Fruit fly (Drosophila melanogaster) whole organism, adult: Measurements from ENCODE around the gene CG7512.

Source experiments
- CG11617 ChIP-seq: fragments of 200-800 bp; sonication (Bioruptor generic); optimal IDR thresholded peaks from 2 replicates; lab custom pipeline; 2017; ENCODE audit warnings: mild to moderate bottlenecking, missing biosample characterization, missing genetic modification reagents, missing genetic modification characterization
- CG12768 ChIP-seq: fragments of 200-800 bp; sonication (Bioruptor generic); optimal IDR thresholded peaks from 2 replicates; lab custom pipeline; 2017; ENCODE audit warnings: missing biosample characterization, missing genetic modification characterization, mild to moderate bottlenecking, moderate library complexity, missing genetic modification reagents
- CG14711 ChIP-seq: fragments of 200-800 bp; sonication (Bioruptor generic); optimal IDR thresholded peaks from 2 replicates; lab custom pipeline; 2018; ENCODE audit warnings: missing biosample characterization, mild to moderate bottlenecking, missing genetic modification characterization, moderate library complexity
- CG1620 ChIP-seq: fragments of 200-800 bp; sonication (Bioruptor generic); optimal IDR thresholded peaks from 2 replicates; lab custom pipeline; 2016; ENCODE audit warnings: missing biosample characterization, missing genetic modification characterization
- CG33017 ChIP-seq: fragments of 200-800 bp; sonication (Bioruptor generic); optimal IDR thresholded peaks from 2 replicates; lab custom pipeline; 2018; ENCODE audit warnings: missing biosample characterization, mild to moderate bottlenecking, missing genetic modification characterization, moderate library complexity
- CG5204 ChIP-seq: fragments of 200-800 bp; sonication (Bioruptor generic); optimal IDR thresholded peaks from 2 replicates; lab custom pipeline; 2016; ENCODE audit warnings: missing biosample characterization, missing genetic modification characterization
- CG7045 ChIP-seq: fragments of 200-800 bp; sonication (Bioruptor generic); optimal IDR thresholded peaks from 2 replicates; lab custom pipeline; 2017; ENCODE audit warnings: missing biosample characterization, mild to moderate bottlenecking, missing genetic modification characterization
- CG7101 ChIP-seq: fragments of 200-800 bp; sonication (Bioruptor generic); optimal IDR thresholded peaks from 2 replicates; lab custom pipeline; 2018; ENCODE audit warnings: missing biosample characterization, mild to moderate bottlenecking, missing genetic modification characterization, moderate library complexity
- Clk ChIP-seq: fragments of 200-800 bp; sonication (Bioruptor generic); optimal IDR thresholded peaks from 2 replicates; lab custom pipeline; 2017; ENCODE audit warnings: missing biosample characterization, missing genetic modification characterization
- Crg-1 ChIP-seq: fragments of 200-800 bp; sonication (Bioruptor generic); optimal IDR thresholded peaks from 2 replicates; lab custom pipeline; 2016; ENCODE audit warnings: missing biosample characterization, missing genetic modification characterization
- Hr96 ChIP-seq: fragments of 200-800 bp; sonication (Bioruptor generic); optimal IDR thresholded peaks from 2 replicates; lab custom pipeline; 2016; ENCODE audit warnings: missing biosample characterization, missing genetic modification characterization
- Mnt ChIP-seq: fragments of 200-800 bp; sonication (Bioruptor generic); optimal IDR thresholded peaks from 2 replicates; lab custom pipeline; 2016; ENCODE audit warnings: missing biosample characterization, mild to moderate bottlenecking, missing genetic modification characterization
- bab1 ChIP-seq: fragments of 200-800 bp; sonication (Bioruptor generic); optimal IDR thresholded peaks from 3 replicates; lab custom pipeline; 2019; ENCODE audit warnings: missing biosample characterization, mild to moderate bottlenecking, missing genetic modification characterization, moderate library complexity
- cic ChIP-seq: fragments of 200-800 bp; sonication (Bioruptor generic); optimal IDR thresholded peaks from 2 replicates; lab custom pipeline; 2017; ENCODE audit warnings: missing biosample characterization, mild to moderate bottlenecking, missing genetic modification characterization, moderate library complexity
- cnc ChIP-seq, 2 experiments: fragments of >200 bp; optimal IDR thresholded peaks; 2 replicates each; lab custom pipeline; 2017
- kay ChIP-seq: fragments of 200-800 bp; sonication (Bioruptor generic); peaks from one replicate; lab custom pipeline; 2016; ENCODE audit warnings: missing biosample characterization, missing genetic modification characterization, borderline replicate concordance
- ovo ChIP-seq: fragments of 200-800 bp; sonication (Bioruptor generic); optimal IDR thresholded peaks from 2 replicates; lab custom pipeline; 2016; ENCODE audit warnings: missing biosample characterization, missing genetic modification characterization
- pad ChIP-seq: fragments of 200-800 bp; sonication (Bioruptor generic); optimal IDR thresholded peaks from 3 replicates; lab custom pipeline; 2017; ENCODE audit warnings: missing biosample characterization, missing genetic modification characterization, mild to moderate bottlenecking, moderate library complexity, missing genetic modification reagents
- tj ChIP-seq: fragments of 200-800 bp; sonication (Bioruptor generic); optimal IDR thresholded peaks from 3 replicates; lab custom pipeline; 2017; ENCODE audit warnings: missing biosample characterization, mild to moderate bottlenecking, missing genetic modification characterization, moderate library complexity
- toe ChIP-seq: fragments of 200-800 bp; sonication (Bioruptor generic); optimal IDR thresholded peaks from 2 replicates; lab custom pipeline; 2016; ENCODE audit warnings: missing biosample characterization, missing genetic modification characterization

Gene CG7512

dm6 chr3L:11529707-11530106, 16.2 kb downstream of the CG7512 start:
- TF ChIP-seq Crg-1 (no peak), cic (GFP tag; lab: Kevin White, UChicago) (peak; percentile 43)

dm6 chr3L:11530370-11530769, 16.9 kb downstream of the CG7512 start:
- TF ChIP-seq CG5204: no peak
- TF ChIP-seq tj (GFP tag; lab: Kevin White, UChicago): no peak
- TF ChIP-seq CG11617 (GFP tag; lab: Kevin White, UChicago): no peak
- TF ChIP-seq CG7045 (GFP tag; lab: Kevin White, UChicago): no peak
- no peak for TF ChIP-seq CG12768 (GFP tag; lab: Kevin White, UChicago)
- no peak for TF ChIP-seq Mnt
- TF ChIP-seq ovo (GFP tag; lab: Kevin White, UChicago): no peak
- no peak for TF ChIP-seq CG33017 (tag; lab: Kevin White, UChicago)
- TF ChIP-seq cnc (optimal IDR thresholded peaks at IDR 0.05; lab: Kevin White, UChicago): no peak
- no peak for TF ChIP-seq CG1620 (GFP tag; lab: Kevin White, UChicago)
- TF ChIP-seq cic (GFP tag; lab: Kevin White, UChicago): no peak
- TF ChIP-seq Crg-1: no peak
- TF ChIP-seq pad: no peak

DNA sequence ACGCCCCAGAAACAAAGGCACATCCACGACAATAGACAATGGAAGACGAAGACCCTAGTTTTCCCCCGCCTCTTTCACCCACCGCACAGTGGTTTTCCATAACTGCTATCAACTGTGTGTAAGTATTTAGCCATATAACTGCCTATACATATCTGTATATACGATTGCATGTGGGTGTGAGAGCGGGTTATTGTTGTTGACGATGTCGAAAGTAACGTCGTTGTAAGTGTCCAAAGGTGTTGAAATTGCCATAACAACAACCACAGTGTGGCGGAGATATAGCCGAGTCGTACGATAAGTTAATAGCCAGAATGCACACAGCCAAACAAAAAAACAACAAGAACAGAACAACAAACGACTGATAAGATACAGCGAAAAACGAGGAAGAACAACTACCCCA, 17.8 kb downstream of the CG7512 start:
- TF ChIP-seq CG12768 (GFP tag; lab: Kevin White, UChicago): peak; percentile 69
- TF ChIP-seq Clk (GFP tag; lab: Kevin White, UChicago): peak; percentile 4
- no peak for TF ChIP-seq CG7101 (tag; lab: Kevin White, UChicago)
- TF ChIP-seq Crg-1: no peak
- no peak for TF ChIP-seq Hr96 (GFP tag; lab: Kevin White, UChicago)
- TF ChIP-seq cnc (optimal IDR thresholded peaks at IDR 0.05; lab: Kevin White, UChicago): no peak
- peak; percentile 30 for TF ChIP-seq CG33017 (tag; lab: Kevin White, UChicago)
- no peak for TF ChIP-seq CG7045 (GFP tag; lab: Kevin White, UChicago)
- TF ChIP-seq ovo (GFP tag; lab: Kevin White, UChicago): no peak
- TF ChIP-seq kay (GFP tag; lab: Kevin White, UChicago): peak; percentile 23
- no peak for TF ChIP-seq CG1620 (GFP tag; lab: Kevin White, UChicago)
- TF ChIP-seq toe (GFP tag; lab: Kevin White, UChicago): no peak
- no peak for TF ChIP-seq CG14711 (tag; lab: Kevin White, UChicago)
- no peak for TF ChIP-seq tj (GFP tag; lab: Kevin White, UChicago)
- peak; percentile 22 for TF ChIP-seq Mnt
- peak; percentile 79 for TF ChIP-seq cic (GFP tag; lab: Kevin White, UChicago)
- no peak for TF ChIP-seq pad
- TF ChIP-seq CG11617 (GFP tag; lab: Kevin White, UChicago): no peak
- no peak for TF ChIP-seq bab1
- no peak for TF ChIP-seq CG5204

DNA sequence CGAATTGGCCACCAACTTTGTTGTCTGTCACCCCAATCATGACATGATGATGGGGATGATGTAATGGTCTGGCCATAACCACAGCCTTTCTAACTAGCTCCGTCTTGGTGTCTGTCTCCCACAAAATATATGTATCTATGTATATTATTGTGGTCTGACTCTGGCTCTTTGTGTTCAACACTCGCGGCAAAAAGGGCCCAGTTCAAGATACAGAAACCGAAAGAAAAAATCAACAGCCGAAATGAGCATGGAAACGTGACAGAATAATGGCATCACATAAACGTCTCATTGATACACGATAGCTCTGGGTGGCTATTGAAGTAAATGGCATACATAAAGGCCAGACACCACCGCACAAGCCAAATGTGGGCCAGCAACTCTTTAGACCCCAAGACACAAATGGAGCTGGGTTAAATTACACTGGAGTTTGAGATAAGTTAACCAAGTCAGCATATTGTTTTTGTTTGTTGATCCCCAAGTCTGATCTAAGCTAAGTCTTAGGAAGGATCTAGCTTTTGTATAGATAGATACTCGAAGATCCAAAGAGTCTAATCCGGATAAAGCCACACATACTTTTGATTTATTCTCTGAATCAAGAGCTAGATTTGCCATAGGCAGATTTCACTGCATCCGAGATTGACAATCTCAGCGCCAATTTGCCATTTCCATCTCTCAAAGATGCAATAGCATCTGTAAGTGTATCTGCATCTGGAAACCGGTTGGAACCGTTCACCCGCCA, 18.7 kb downstream of the CG7512 start:
- TF ChIP-seq CG7101 (tag; lab: Kevin White, UChicago) (no peak), CG12768 (GFP tag; lab: Kevin White, UChicago) (no peak), ovo (GFP tag; lab: Kevin White, UChicago) (no peak), Clk (GFP tag; lab: Kevin White, UChicago) (no peak), cic (GFP tag; lab: Kevin White, UChicago) (no peak), tj (GFP tag; lab: Kevin White, UChicago) (peak; percentile 47)

DNA sequence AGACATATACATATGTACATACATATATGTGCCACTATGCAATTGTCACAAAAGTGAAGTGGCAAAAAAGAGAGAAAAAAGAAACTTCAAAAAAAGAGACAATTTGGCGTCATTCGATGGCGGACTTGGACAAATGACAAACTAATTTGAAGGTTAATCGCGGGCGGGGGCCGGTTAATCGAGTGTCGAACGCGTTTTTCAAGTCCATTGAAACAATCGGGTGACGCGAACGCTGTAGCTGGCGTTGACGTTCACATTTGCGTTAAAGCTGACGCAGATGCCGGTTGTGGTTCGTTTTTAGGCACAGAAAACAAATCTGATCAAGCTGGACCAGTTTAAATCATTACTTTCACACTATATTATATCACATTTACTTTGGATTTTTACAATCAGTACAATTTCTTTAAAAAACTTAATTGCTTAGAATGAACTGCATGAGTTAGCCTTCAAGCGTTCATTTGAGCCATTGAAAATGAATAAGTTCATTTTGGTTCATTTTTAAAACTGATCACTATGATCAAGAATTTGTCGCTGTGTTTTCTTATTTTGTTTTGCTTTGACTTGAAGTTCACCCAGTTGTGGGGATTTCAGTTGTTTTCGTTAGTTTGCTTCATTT, 20.3 kb downstream of the CG7512 start:
- TF ChIP-seq cic (GFP tag; lab: Kevin White, UChicago): no peak
- no peak for TF ChIP-seq kay (GFP tag; lab: Kevin White, UChicago)
- TF ChIP-seq CG5204: no peak
- TF ChIP-seq bab1: no peak
- no peak for TF ChIP-seq tj (GFP tag; lab: Kevin White, UChicago)
- TF ChIP-seq ovo (GFP tag; lab: Kevin White, UChicago): no peak
- no peak for TF ChIP-seq CG33017 (tag; lab: Kevin White, UChicago)
- no peak for TF ChIP-seq CG7101 (tag; lab: Kevin White, UChicago)
- TF ChIP-seq CG14711 (tag; lab: Kevin White, UChicago): no peak
- no peak for TF ChIP-seq pad
- TF ChIP-seq CG7045 (GFP tag; lab: Kevin White, UChicago): no peak

DNA sequence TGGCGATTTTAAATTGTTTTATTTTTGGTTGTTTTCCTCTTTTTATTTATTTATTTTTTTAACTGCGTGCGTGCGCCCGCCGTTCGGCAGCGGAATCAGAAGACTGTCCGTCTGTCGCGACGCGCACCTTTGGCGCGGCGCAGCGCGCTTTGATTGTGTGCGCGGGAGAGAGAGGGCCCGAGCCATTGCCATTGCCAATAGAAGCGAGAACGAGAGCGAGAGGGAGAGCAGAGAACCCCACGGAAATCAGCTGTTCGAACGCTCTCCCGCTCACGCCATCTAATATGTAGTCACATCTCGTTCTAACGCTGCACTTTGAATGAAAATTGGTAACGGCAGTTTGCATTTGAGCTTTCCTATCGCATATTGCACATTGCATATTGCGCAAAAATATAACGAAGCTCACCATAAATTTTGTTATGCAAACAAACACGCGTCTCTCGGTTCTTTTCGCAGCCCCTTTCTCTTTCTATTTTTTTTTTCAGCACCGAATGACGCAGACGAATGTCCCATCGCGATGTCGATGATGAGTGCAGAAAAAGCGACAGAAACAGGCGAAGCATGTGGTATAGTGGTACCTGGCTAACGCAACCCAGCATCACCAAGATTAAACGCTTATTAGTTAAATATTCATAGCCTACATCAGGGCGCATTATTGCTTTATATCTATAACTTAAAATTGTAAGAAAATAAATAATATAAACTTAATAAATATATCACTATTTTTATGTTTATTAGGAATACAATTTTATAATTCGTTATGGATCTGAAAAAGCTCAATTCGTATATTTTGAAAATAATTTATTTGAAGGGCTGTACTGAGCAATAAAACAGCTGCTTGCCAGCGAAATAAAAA, 21.1 kb downstream of the CG7512 start:
- TF ChIP-seq CG33017 (tag; lab: Kevin White, UChicago) (peak; percentile 23), Clk (GFP tag; lab: Kevin White, UChicago) (peak; percentile 61), Crg-1 (no peak), CG5204 (no peak), CG11617 (GFP tag; lab: Kevin White, UChicago) (no peak), CG7101 (tag; lab: Kevin White, UChicago) (no peak), Hr96 (GFP tag; lab: Kevin White, UChicago) (no peak), CG14711 (tag; lab: Kevin White, UChicago) (no peak), CG1620 (GFP tag; lab: Kevin White, UChicago) (peak; percentile 55), cnc (optimal IDR thresholded peaks at IDR 0.05; lab: Kevin White, UChicago) (no peak), bab1 (no peak), tj (GFP tag; lab: Kevin White, UChicago) (peak; percentile 70), Mnt (peak; percentile 20), CG7045 (GFP tag; lab: Kevin White, UChicago) (no peak), kay (GFP tag; lab: Kevin White, UChicago) (peak; percentile 97), toe (GFP tag; lab: Kevin White, UChicago) (peak; percentile 18), ovo (GFP tag; lab: Kevin White, UChicago) (peak; percentile 71), pad (no peak), cic (GFP tag; lab: Kevin White, UChicago) (peak; percentile 44), CG12768 (GFP tag; lab: Kevin White, UChicago) (peak; percentile 49)
